Fruit fly (Drosophila melanogaster) whole organism, prepupa: ENCODE data around the gene CG31102.

Source experiments
- Blimp-1 ChIP-seq: fragments of 200-800 bp; sonication (Bioruptor generic); optimal IDR thresholded peaks from 3 replicates; lab custom pipeline; 2017; ENCODE audit warnings: missing biosample characterization, missing genetic modification characterization, mild to moderate bottlenecking, moderate library complexity, missing genetic modification reagents
- CG10669 ChIP-seq: fragments of 200-800 bp; sonication (Bioruptor generic); optimal IDR thresholded peaks from 3 replicates; lab custom pipeline; 2018; ENCODE audit warnings: missing biosample characterization, mild to moderate bottlenecking, missing genetic modification characterization, moderate library complexity
- CG11294 ChIP-seq: fragments of 200-800 bp; sonication (Bioruptor generic); IDR thresholded peaks from 2 replicates; pipeline ENCODE4 v1.3.6; 2022; ENCODE audit warnings: missing biosample characterization, missing genetic modification characterization
- CG11762 ChIP-seq: fragments of 200-800 bp; sonication (Bioruptor generic); optimal IDR thresholded peaks from 3 replicates; lab custom pipeline; 2016; ENCODE audit warnings: missing biosample characterization, missing genetic modification characterization; ENCODE audit not compliant: insufficient read depth
- CG11902 ChIP-seq: fragments of 200-800 bp; sonication (Bioruptor generic); optimal IDR thresholded peaks from 3 replicates; lab custom pipeline; 2016; ENCODE audit warnings: missing biosample characterization, missing genetic modification characterization
- CG15336 ChIP-seq: fragments of 200-800 bp; sonication (Bioruptor generic); IDR thresholded peaks from 2 replicates; pipeline ENCODE4 v1.3.6; 2022; ENCODE audit warnings: missing biosample characterization, missing genetic modification characterization
- CG1621 ChIP-seq: fragments of 200-800 bp; sonication (Bioruptor generic); optimal IDR thresholded peaks from 3 replicates; lab custom pipeline; 2018; ENCODE audit warnings: missing biosample characterization, mild to moderate bottlenecking, missing genetic modification characterization
- CG3032 ChIP-seq: fragments of 200-800 bp; optimal IDR thresholded peaks from 2 replicates; lab custom pipeline; 2019; ENCODE audit warnings: missing biosample characterization, mild to moderate bottlenecking, missing genetic modification characterization, moderate library complexity
- CG31627 ChIP-seq: fragments of 200-800 bp; sonication (Bioruptor generic); optimal IDR thresholded peaks from 3 replicates; lab custom pipeline; 2016; ENCODE audit warnings: missing biosample characterization, missing genetic modification characterization
- CG32006 ChIP-seq: fragments of 200-800 bp; sonication (Bioruptor generic); optimal IDR thresholded peaks from 3 replicates; lab custom pipeline; 2017; ENCODE audit warnings: missing biosample characterization, mild to moderate bottlenecking, missing genetic modification characterization
- CG34406 ChIP-seq: fragments of 200-800 bp; sonication (Bioruptor generic); optimal IDR thresholded peaks from 3 replicates; lab custom pipeline; 2016; ENCODE audit warnings: missing biosample characterization, missing genetic modification characterization
- CG4318 ChIP-seq: fragments of 200-800 bp; sonication (Bioruptor generic); optimal IDR thresholded peaks from 3 replicates; lab custom pipeline; 2017; ENCODE audit warnings: missing biosample characterization, mild to moderate bottlenecking, missing genetic modification characterization
- CG6163 ChIP-seq: fragments of 200-800 bp; sonication (Bioruptor generic); IDR thresholded peaks from 3 replicates; pipeline ENCODE4 v1.3.6; 2022; ENCODE audit warnings: missing biosample characterization, missing genetic modification characterization
- CG6276 ChIP-seq: fragments of 200-800 bp; sonication (Bioruptor generic); optimal IDR thresholded peaks from 2 replicates; lab custom pipeline; 2017; ENCODE audit warnings: missing biosample characterization, mild to moderate bottlenecking, missing genetic modification characterization
- CG6792 ChIP-seq: fragments of 200-800 bp; sonication (Bioruptor generic); optimal IDR thresholded peaks from 3 replicates; lab custom pipeline; 2016; ENCODE audit warnings: missing biosample characterization, missing genetic modification characterization
- CG6808 ChIP-seq: fragments of 200-800 bp; sonication (Bioruptor generic); optimal IDR thresholded peaks from 3 replicates; lab custom pipeline; 2017; ENCODE audit warnings: missing biosample characterization, missing genetic modification characterization, mild to moderate bottlenecking, moderate library complexity, missing genetic modification reagents
- CG7368 ChIP-seq: fragments of 200-800 bp; sonication (Bioruptor generic); optimal IDR thresholded peaks from 3 replicates; lab custom pipeline; 2016; ENCODE audit warnings: missing biosample characterization, missing genetic modification characterization
- CG8119 ChIP-seq: fragments of 200-800 bp; sonication (Bioruptor generic); IDR thresholded peaks from 3 replicates; pipeline ENCODE4 v1.3.6; 2022; ENCODE audit warnings: missing biosample characterization, missing genetic modification characterization
- CG9139 ChIP-seq: fragments of 200-800 bp; sonication (Bioruptor generic); optimal IDR thresholded peaks from 3 replicates; lab custom pipeline; 2017; ENCODE audit warnings: missing biosample characterization, mild to moderate bottlenecking, missing genetic modification characterization
- Eip93F ChIP-seq: fragments of 200-800 bp; sonication (Bioruptor generic); optimal IDR thresholded peaks from 2 replicates; lab custom pipeline; 2016; ENCODE audit warnings: missing biosample characterization, mild to moderate bottlenecking, missing genetic modification characterization
- Ets21C ChIP-seq: fragments of 200-800 bp; sonication (Bioruptor generic); optimal IDR thresholded peaks from 3 replicates; lab custom pipeline; 2016; ENCODE audit warnings: missing biosample characterization, missing genetic modification characterization
- Ets96B ChIP-seq: fragments of 200-800 bp; optimal IDR thresholded peaks from 2 replicates; lab custom pipeline; 2019; ENCODE audit warnings: missing biosample characterization, mild to moderate bottlenecking, missing genetic modification characterization, moderate library complexity
- Gug ChIP-seq: fragments of 200-800 bp; sonication (Bioruptor generic); IDR thresholded peaks from 2 replicates; pipeline ENCODE4 v1.3.6; 2022; ENCODE audit warnings: missing biosample characterization, missing genetic modification characterization
- Hr38 ChIP-seq: sonication (Bioruptor generic); optimal IDR thresholded peaks from 2 replicates; lab custom pipeline; 2016; ENCODE audit warnings: missing biosample characterization, missing genetic modification characterization
- Hr39 ChIP-seq: fragments of 200-800 bp; sonication (Bioruptor generic); optimal IDR thresholded peaks from 2 replicates; lab custom pipeline; 2016; ENCODE audit warnings: missing biosample characterization, missing genetic modification characterization
- Hr4 ChIP-seq: fragments of 200-800 bp; sonication (Bioruptor generic); optimal IDR thresholded peaks from 3 replicates; lab custom pipeline; 2016; ENCODE audit warnings: missing biosample characterization, missing genetic modification characterization
- Lpt ChIP-seq: fragments of 200-800 bp; sonication (Bioruptor generic); optimal IDR thresholded peaks from 3 replicates; lab custom pipeline; 2016; ENCODE audit warnings: missing biosample characterization, missing genetic modification characterization
- OdsH ChIP-seq: fragments of 200-800 bp; sonication (Bioruptor generic); optimal IDR thresholded peaks from 3 replicates; lab custom pipeline; 2016; ENCODE audit warnings: missing biosample characterization, missing genetic modification characterization
- Smox ChIP-seq: fragments of 200-800 bp; sonication (Bioruptor generic); optimal IDR thresholded peaks from 3 replicates; lab custom pipeline; 2016; ENCODE audit warnings: missing biosample characterization, missing genetic modification characterization
- Sox15 ChIP-seq: fragments of 200-800 bp; sonication (Bioruptor generic); optimal IDR thresholded peaks from 3 replicates; lab custom pipeline; 2016; ENCODE audit warnings: missing biosample characterization, missing genetic modification characterization
- achi ChIP-seq: fragments of 200-800 bp; sonication (Bioruptor generic); optimal IDR thresholded peaks from 3 replicates; lab custom pipeline; 2016; ENCODE audit warnings: missing biosample characterization, missing genetic modification characterization
- acj6 ChIP-seq: fragments of 200-800 bp; sonication (Bioruptor generic); optimal IDR thresholded peaks from 3 replicates; lab custom pipeline; 2016; ENCODE audit warnings: missing biosample characterization, missing genetic modification characterization
- dac ChIP-seq: fragments of 200-800 bp; sonication (Bioruptor generic); optimal IDR thresholded peaks from 2 replicates; lab custom pipeline; 2017; ENCODE audit warnings: missing biosample characterization, mild to moderate bottlenecking, missing genetic modification characterization
- dsx ChIP-seq: fragments of 200-800 bp; optimal IDR thresholded peaks from 3 replicates; lab custom pipeline; 2019; ENCODE audit warnings: missing biosample characterization, mild to moderate bottlenecking, missing genetic modification characterization, moderate library complexity; ENCODE audit not compliant: poor library complexity, severe bottlenecking
- eg ChIP-seq: fragments of 200-800 bp; sonication (Bioruptor generic); IDR thresholded peaks from 3 replicates; pipeline ENCODE4 v1.3.6; 2022; ENCODE audit warnings: missing biosample characterization, missing genetic modification characterization
- esn ChIP-seq: fragments of 200-800 bp; sonication (Bioruptor generic); optimal IDR thresholded peaks from 2 replicates; lab custom pipeline; 2016; ENCODE audit warnings: missing biosample characterization, mild to moderate bottlenecking, missing genetic modification characterization, moderate library complexity
- pdm3 ChIP-seq: fragments of 200-800 bp; sonication (Bioruptor generic); optimal IDR thresholded peaks from 3 replicates; lab custom pipeline; 2016; ENCODE audit warnings: missing biosample characterization, missing genetic modification characterization
- salr ChIP-seq, 2 experiments: fragments of 200-800 bp; sonication (Bioruptor generic); optimal IDR thresholded peaks; 3 replicates each; lab custom pipeline; 2016 to 2018; ENCODE audit warnings: missing biosample characterization in 2 of 2, missing genetic modification characterization in 2 of 2, mild to moderate bottlenecking in 1 of 2
- spab ChIP-seq: fragments of 200-800 bp; sonication (Bioruptor generic); optimal IDR thresholded peaks from 2 replicates; lab custom pipeline; 2017; ENCODE audit warnings: missing biosample characterization, mild to moderate bottlenecking, missing genetic modification characterization, missing genetic modification reagents
- ss ChIP-seq, 2 experiments: fragments of 200-800 bp; sonication (Bioruptor generic); optimal IDR thresholded peaks; 2 replicates in 1 of 2; 3 replicates in 1 of 2; lab custom pipeline; 2017 to 2018; ENCODE audit warnings: mild to moderate bottlenecking in 2 of 2, missing biosample characterization in 2 of 2, missing genetic modification characterization in 2 of 2, moderate library complexity in 1 of 2
- svp ChIP-seq: fragments of 200-800 bp; sonication (Bioruptor generic); peaks from one replicate; lab custom pipeline; 2016; ENCODE audit warnings: missing biosample characterization, missing genetic modification characterization
- vri ChIP-seq: fragments of 200-800 bp; sonication (Bioruptor generic); optimal IDR thresholded peaks from 3 replicates; lab custom pipeline; 2016; ENCODE audit warnings: missing biosample characterization, mild to moderate bottlenecking, missing genetic modification characterization

The CG31102 gene

DNA sequence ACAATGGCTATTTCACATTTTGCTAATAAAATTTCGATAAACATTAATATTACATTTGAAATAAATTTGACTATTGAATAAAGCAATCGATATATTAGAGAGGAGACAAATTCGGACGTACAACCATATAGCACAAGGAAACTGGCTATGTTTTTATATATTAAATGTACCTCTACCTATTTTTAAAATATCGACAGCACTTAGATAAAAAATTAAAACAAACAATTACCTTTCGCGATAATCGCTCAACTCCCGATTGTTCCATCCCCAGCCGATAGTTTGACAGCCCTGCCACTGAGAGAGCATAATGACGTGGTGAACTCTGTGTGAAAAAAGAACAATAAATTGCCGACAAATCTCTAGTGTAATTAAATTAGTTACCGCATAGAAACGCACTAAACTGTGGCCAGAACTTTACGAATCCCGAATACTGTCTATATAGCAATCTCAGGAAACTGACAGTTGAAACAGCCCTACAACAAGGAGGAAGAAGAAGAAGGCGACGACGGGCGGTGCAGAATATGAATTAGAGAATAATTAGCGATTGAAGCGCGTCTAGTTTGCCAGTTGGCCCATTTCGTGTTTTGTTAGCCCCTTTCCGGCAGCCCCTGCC, 36.7 kb downstream of the CG31102 start, which contains the start of gene CG11857 (continued):
- TF ChIP-seq achi (GFP tag; lab: Kevin White, UChicago) (peak; percentile 97), CG11294 (peak; percentile 97), vri (GFP tag; lab: Kevin White, UChicago) (peak; percentile 94), CG10669 (GFP tag; lab: Kevin White, UChicago) (peak; percentile 94), CG6276 (GFP tag; lab: Kevin White, UChicago) (no peak), CG8119 (GFP tag; lab: Robert Waterston, UW) (peak; percentile 90), CG3032 (peak; percentile 98), acj6 (GFP tag; lab: Kevin White, UChicago) (peak; percentile 97), Ets21C (GFP tag; lab: Kevin White, UChicago) (peak; percentile 97), Smox (GFP tag; lab: Kevin White, UChicago) (peak; percentile 97), Lpt (GFP tag; lab: Kevin White, UChicago) (peak; percentile 89), OdsH (peak; percentile 97), Ets96B (tag; lab: Kevin White, UChicago) (peak; percentile 94), CG31627 (GFP tag; lab: Kevin White, UChicago) (peak; percentile 98), Blimp-1 (peak; percentile 86), CG11762 (GFP tag; lab: Kevin White, UChicago) (peak; percentile 90), dac (GFP tag; lab: Kevin White, UChicago) (peak; percentile 94)
- TF ChIP-seq, all 60 proteins: peak for 52

DNA sequence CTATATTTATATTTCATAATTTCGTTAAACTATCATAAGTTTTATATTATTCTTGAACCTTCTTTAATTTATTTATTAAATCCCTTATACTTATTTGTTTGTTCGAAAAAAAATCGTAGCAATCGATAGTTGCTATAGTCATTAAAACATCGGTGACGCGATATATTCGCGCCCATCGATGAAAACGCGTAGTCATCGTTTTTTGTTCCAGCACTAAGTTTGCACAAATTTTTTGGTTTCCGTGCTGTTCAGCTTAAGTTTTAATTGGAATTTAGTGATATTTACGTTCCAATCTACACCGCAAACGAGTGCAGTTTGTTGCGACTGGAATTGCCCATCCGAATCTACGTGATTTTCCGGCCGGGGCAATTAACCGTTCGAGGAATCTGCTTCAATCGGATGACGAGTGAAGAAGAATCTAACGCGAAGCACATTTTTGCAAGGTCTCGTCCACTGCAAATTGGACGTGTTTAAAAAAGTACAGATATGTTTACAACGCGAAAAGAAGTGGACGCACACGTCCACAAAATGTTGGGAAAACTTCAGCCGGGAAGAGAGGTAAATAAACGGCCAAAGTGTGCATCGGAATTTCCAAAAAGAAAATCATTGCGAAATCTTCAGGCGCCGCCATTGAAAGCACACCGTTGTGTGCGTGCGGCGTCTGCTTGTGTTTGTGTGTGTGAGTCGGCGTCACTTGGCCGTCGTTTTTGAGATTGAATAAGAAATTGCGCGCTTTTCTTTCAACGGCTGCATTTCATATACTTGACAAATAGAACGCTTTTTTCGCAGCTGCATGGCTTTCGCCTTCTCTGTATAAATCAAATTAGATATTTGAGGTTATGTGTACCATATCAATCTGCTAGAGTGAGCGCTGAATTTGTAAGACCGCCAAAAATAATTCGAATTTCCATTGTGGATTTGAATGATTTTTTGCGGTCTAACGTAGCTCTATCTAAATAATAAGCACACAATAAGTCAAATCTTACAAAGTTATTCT, 46.0 kb downstream of the CG31102 start, which contains the start of gene Nup358:
Nup358 (plus strand) TSS at position 204 of the 997 bp plus-strand sequence.
- TF ChIP-seq spab (GFP tag; lab: Kevin White, UChicago) (no peak), Ets96B (tag; lab: Kevin White, UChicago) (no peak), CG11294 (no peak), CG31627 (GFP tag; lab: Kevin White, UChicago) (peak; percentile 4), dac (GFP tag; lab: Kevin White, UChicago) (no peak), Hr4 (GFP tag; lab: Kevin White, UChicago) (no peak), CG1621 (no peak), Lpt (GFP tag; lab: Kevin White, UChicago) (no peak), Hr38 (GFP tag; lab: Kevin White, UChicago) (no peak), acj6 (GFP tag; lab: Kevin White, UChicago) (no peak), Eip93F (GFP tag; lab: Kevin White, UChicago) (no peak), pdm3 (GFP tag; lab: Kevin White, UChicago) (no peak), CG9139 (GFP tag; lab: Kevin White, UChicago) (no peak), CG4318 (GFP tag; lab: Kevin White, UChicago) (no peak), CG6163 (GFP tag; lab: Robert Waterston, UW) (no peak), CG6808 (GFP tag; lab: Kevin White, UChicago) (no peak), esn (GFP tag; lab: Kevin White, UChicago) (peak; percentile 37)

DNA sequence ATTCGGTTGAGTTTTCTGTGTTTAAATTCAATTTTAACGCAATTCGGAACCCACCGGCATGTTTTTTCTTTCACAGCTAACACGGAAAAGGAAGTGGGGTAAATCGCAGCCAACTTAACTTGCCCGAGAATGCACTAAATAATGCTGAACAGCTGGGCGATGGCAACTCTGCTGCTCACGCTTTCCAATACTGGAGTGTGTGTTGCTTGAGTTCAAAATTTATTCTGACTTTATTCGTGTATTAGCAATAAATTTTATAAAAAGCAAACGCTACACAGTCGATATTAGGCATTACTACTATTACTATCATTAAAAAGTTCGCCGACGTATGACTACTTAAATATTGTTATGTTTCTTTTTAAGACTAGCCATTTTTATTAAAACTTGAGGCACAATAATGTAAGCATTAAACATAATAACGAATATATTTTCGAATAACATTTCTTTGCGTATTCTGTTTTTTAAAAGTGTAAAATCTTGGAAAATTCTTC, 48.0 kb downstream of the CG31102 start, which contains the start of the genes RpS27 and Nup37:
RpS27 (minus strand) TSS at position 136 of the 491 bp plus-strand sequence.
Nup37 (plus strand) TSS at position 280 of the 491 bp plus-strand sequence.
- TF ChIP-seq CG10669 (GFP tag; lab: Kevin White, UChicago) = peak; percentile 87
- peak in 1 of 2 experiments; percentile 98 for TF ChIP-seq salr (GFP tag; optimal IDR thresholded peaks at IDR 0.05; lab: Kevin White, UChicago)
- peak; percentile 90 for TF ChIP-seq CG1621
- peak; percentile 97 for TF ChIP-seq Hr39 (GFP tag; lab: Kevin White, UChicago)
- TF ChIP-seq Hr38 (GFP tag; lab: Kevin White, UChicago) = no peak
- TF ChIP-seq CG6792 (GFP tag; lab: Kevin White, UChicago) = peak; percentile 91
- TF ChIP-seq CG11902 (GFP tag; lab: Kevin White, UChicago) = peak; percentile 93
- TF ChIP-seq CG15336 (GFP tag; lab: Robert Waterston, UW) = 0 out of 2 replicates have a peak, but pooled peaks have one; percentile 24
- no peak for TF ChIP-seq svp
- peak; percentile 93 for TF ChIP-seq achi (GFP tag; lab: Kevin White, UChicago)
- TF ChIP-seq Ets96B (tag; lab: Kevin White, UChicago) = peak; percentile 70
- TF ChIP-seq CG34406 (GFP tag; lab: Kevin White, UChicago) = peak; percentile 92
- TF ChIP-seq CG8119 (GFP tag; lab: Robert Waterston, UW) = peak; percentile 57; the same call in 2 of the 3 replicates
- peak; percentile 75 for TF ChIP-seq CG32006 (GFP tag; lab: Kevin White, UChicago)
- peak; percentile 77 for TF ChIP-seq Gug (GFP tag; lab: Robert Waterston, UW)
- TF ChIP-seq ss (GFP tag; optimal IDR thresholded peaks at IDR 0.05; lab: Kevin White, UChicago) = peak; percentile 85 to 93
- TF ChIP-seq Sox15 (GFP tag; lab: Kevin White, UChicago) = peak; percentile 92
- TF ChIP-seq CG7368 (GFP tag; lab: Kevin White, UChicago) = peak; percentile 96
- peak; percentile 93 for TF ChIP-seq eg (GFP tag; lab: Robert Waterston, UW)
- TF ChIP-seq OdsH = peak; percentile 92
- TF ChIP-seq dsx (GFP tag; lab: Kevin White, UChicago) = peak; percentile 74
